Worm (Caenorhabditis elegans) whole organism, young adult: ENCODE data around the gene C48B4.6.

Source experiments
- B0261.1 ChIP-seq: sonication (generic microtip); optimal IDR thresholded peaks from 2 replicates; lab custom pipeline; 2016; ENCODE audit warnings: mild to moderate bottlenecking, missing genetic modification characterization, moderate library complexity, missing compliant biosample characterization
- F22D6.2 ChIP-seq: sonication (generic microtip); optimal IDR thresholded peaks from 2 replicates; lab custom pipeline; 2016; ENCODE audit warnings: mild to moderate bottlenecking, missing genetic modification characterization, missing compliant biosample characterization
- F23B12.7 ChIP-seq: sonication (generic microtip); optimal IDR thresholded peaks from 2 replicates; lab custom pipeline; 2017; ENCODE audit warnings: missing genetic modification characterization, mild to moderate bottlenecking, missing compliant biosample characterization, antibody characterized with exemption, moderate library complexity; ENCODE audit not compliant: insufficient read depth
- F39B2.1 ChIP-seq: fragments of 200-800 bp; sonication (Bioruptor generic); IDR thresholded peaks from 2 replicates; pipeline ENCODE4 v1.3.6; 2022; ENCODE audit warnings: missing genetic modification reagents, missing genetic modification characterization, missing compliant biosample characterization
- F49E8.2 ChIP-seq: sonication (generic microtip); optimal IDR thresholded peaks from 3 replicates; lab custom pipeline; 2017; ENCODE audit warnings: missing genetic modification characterization, mild to moderate bottlenecking, missing compliant biosample characterization, antibody characterized with exemption, moderate library complexity; ENCODE audit not compliant: insufficient read depth
- F55B11.4 ChIP-seq: sonication (generic microtip); optimal IDR thresholded peaks from 2 replicates; lab custom pipeline; 2016; ENCODE audit warnings: missing compliant biosample characterization, missing genetic modification characterization, borderline replicate concordance; ENCODE audit not compliant: insufficient read depth
- F57C9.4 ChIP-seq: sonication (generic microtip); optimal IDR thresholded peaks from 2 replicates; lab custom pipeline; 2017; ENCODE audit warnings: mild to moderate bottlenecking, missing genetic modification characterization, missing compliant biosample characterization
- K12H6.12 ChIP-seq: fragments of 200-800 bp; sonication (Bioruptor generic); optimal IDR thresholded peaks from 2 replicates; lab custom pipeline; 2018; ENCODE audit warnings: mild to moderate bottlenecking, missing genetic modification characterization, missing compliant biosample characterization
- Y53F4B.3 ChIP-seq: fragments of 200-800 bp; sonication (Bioruptor generic); IDR thresholded peaks from 2 replicates; pipeline ENCODE4 v1.3.6; 2022; ENCODE audit warnings: missing genetic modification reagents, missing genetic modification characterization, missing compliant biosample characterization
- Y53G8AR.9 ChIP-seq: fragments of 200-800 bp; sonication (Bioruptor generic); conservative IDR thresholded peaks from 2 replicates; pipeline ENCODE4 v1.3.6; 2022; ENCODE audit warnings: missing genetic modification reagents, missing genetic modification characterization, missing compliant biosample characterization
- Y67H2A.10 ChIP-seq: fragments of 200-800 bp; sonication (Bioruptor generic); conservative IDR thresholded peaks from 2 replicates; pipeline ENCODE4 v1.3.6; 2022; ENCODE audit warnings: missing genetic modification reagents, missing genetic modification characterization, missing compliant biosample characterization
- Y95B8A.8 ChIP-seq: fragments of 200-800 bp; sonication (Bioruptor generic); IDR thresholded peaks from 2 replicates; pipeline ENCODE4 v1.3.6; 2022; ENCODE audit warnings: missing genetic modification reagents, missing genetic modification characterization, missing compliant biosample characterization
- ZK185.1 ChIP-seq: sonication (generic microtip); optimal IDR thresholded peaks from 2 replicates; lab custom pipeline; 2016; ENCODE audit warnings: mild to moderate bottlenecking, missing genetic modification characterization, missing compliant biosample characterization; ENCODE audit not compliant: poor library complexity, severe bottlenecking
- akir-1 ChIP-seq: fragments of 200-800 bp; sonication (Bioruptor generic); optimal IDR thresholded peaks from 2 replicates; lab custom pipeline; 2018; ENCODE audit warnings: mild to moderate bottlenecking, missing genetic modification characterization, moderate library complexity, missing compliant biosample characterization
- ama-1 ChIP-seq, 3 experiments: fragments of 150-350 bp in 1 of 3; sonication (generic microtip) in 2 of 3; optimal IDR thresholded peaks; 2 replicates each; lab custom pipeline; 2014 to 2018; ENCODE audit warnings: missing biosample characterization in 2 of 3, missing genetic modification characterization in 2 of 3, missing genetic modification reagents in 2 of 3
- atf-7 ChIP-seq: sonication (generic microtip); optimal IDR thresholded peaks from 2 replicates; lab custom pipeline; 2017; ENCODE audit warnings: mild to moderate bottlenecking, missing genetic modification characterization, missing compliant biosample characterization
- attf-3 ChIP-seq: fragments of 200-800 bp; sonication (Bioruptor generic); conservative IDR thresholded peaks from 2 replicates; pipeline ENCODE4 v1.3.6; 2022; ENCODE audit warnings: missing genetic modification reagents, missing genetic modification characterization, missing compliant biosample characterization
- ccch-3 ChIP-seq: fragments of 200-800 bp; sonication (Bioruptor generic); optimal IDR thresholded peaks from 2 replicates; lab custom pipeline; 2018; ENCODE audit warnings: mild to moderate bottlenecking, missing genetic modification characterization, missing compliant biosample characterization
- ceh-100 ChIP-seq: fragments of 200-800 bp; sonication (Bioruptor generic); IDR thresholded peaks from 2 replicates; pipeline ENCODE4 v1.3.6; 2022; ENCODE audit warnings: missing genetic modification reagents, missing genetic modification characterization, missing compliant biosample characterization
- ceh-27 ChIP-seq: fragments of 200-800 bp; sonication (Bioruptor generic); optimal IDR thresholded peaks from 2 replicates; lab custom pipeline; 2018; ENCODE audit warnings: mild to moderate bottlenecking, missing genetic modification characterization, moderate library complexity, missing compliant biosample characterization
- die-1 ChIP-seq: sonication (generic microtip); optimal IDR thresholded peaks from 2 replicates; lab custom pipeline; 2016; ENCODE audit warnings: missing genotype, mild to moderate bottlenecking, missing genetic modification characterization, missing compliant biosample characterization
- egl-18 ChIP-seq: fragments of 200-800 bp; sonication (Bioruptor generic); IDR thresholded peaks from 2 replicates; pipeline ENCODE4 v1.3.6; 2022; ENCODE audit warnings: missing genetic modification reagents, missing genetic modification characterization, missing compliant biosample characterization
- egrh-3 ChIP-seq: fragments of 200-800 bp; sonication (Bioruptor generic); IDR thresholded peaks from 2 replicates; pipeline ENCODE4 v1.3.6; 2022; ENCODE audit warnings: missing genetic modification reagents, missing genetic modification characterization, missing compliant biosample characterization
- ekl-4 ChIP-seq: fragments of 200-800 bp; sonication (Bioruptor generic); IDR thresholded peaks from 2 replicates; pipeline ENCODE4 v1.3.6; 2022; ENCODE audit warnings: missing genetic modification reagents, missing genetic modification characterization, missing compliant biosample characterization
- ets-4 ChIP-seq: fragments of 200-800 bp; sonication (Bioruptor generic); optimal IDR thresholded peaks from 2 replicates; lab custom pipeline; 2018; ENCODE audit warnings: mild to moderate bottlenecking, missing genetic modification characterization, missing compliant biosample characterization
- fkh-3 ChIP-seq: sonication (generic microtip); optimal IDR thresholded peaks from 2 replicates; lab custom pipeline; 2016; ENCODE audit warnings: mild to moderate bottlenecking, missing genetic modification characterization, missing compliant biosample characterization
- hlh-26 ChIP-seq: fragments of 200-800 bp; sonication (Bioruptor generic); conservative IDR thresholded peaks from 2 replicates; pipeline ENCODE4 v1.3.6; 2022; ENCODE audit warnings: missing genetic modification reagents, missing genetic modification characterization, missing compliant biosample characterization
- lin-26 ChIP-seq: fragments of 200-800 bp; sonication (Bioruptor generic); IDR thresholded peaks from 2 replicates; pipeline ENCODE4 v1.3.6; 2022; ENCODE audit warnings: missing genetic modification reagents, missing genetic modification characterization, missing compliant biosample characterization
- lin-40 ChIP-seq: sonication (generic microtip); optimal IDR thresholded peaks from 2 replicates; lab custom pipeline; 2016; ENCODE audit warnings: missing genetic modification characterization, mild to moderate bottlenecking, missing compliant biosample characterization, missing genotype, missing genetic modification reagents
- lin-54 ChIP-seq: fragments of 200-800 bp; sonication (Bioruptor generic); optimal IDR thresholded peaks from 2 replicates; lab custom pipeline; 2018; ENCODE audit warnings: mild to moderate bottlenecking, missing genetic modification characterization, missing compliant biosample characterization
- lir-1 ChIP-seq: fragments of 200-800 bp; sonication (Bioruptor generic); conservative IDR thresholded peaks from 2 replicates; pipeline ENCODE4 v1.3.6; 2022; ENCODE audit warnings: missing genetic modification reagents, missing genetic modification characterization, missing compliant biosample characterization
- madf-6 ChIP-seq: fragments of 200-800 bp; sonication (Bioruptor generic); IDR thresholded peaks from 2 replicates; pipeline ENCODE4 v1.3.6; 2022; ENCODE audit warnings: missing genetic modification reagents, missing genetic modification characterization, missing compliant biosample characterization
- mes-4 ChIP-seq: sonication (generic microtip); optimal IDR thresholded peaks from 2 replicates; lab custom pipeline; 2016; ENCODE audit warnings: missing genotype, missing genetic modification characterization, missing compliant biosample characterization
- mxl-1 ChIP-seq: sonication (generic microtip); optimal IDR thresholded peaks from 2 replicates; lab custom pipeline; 2016; ENCODE audit warnings: missing genetic modification characterization, missing compliant biosample characterization
- nhr-27 ChIP-seq: fragments of 200-800 bp; sonication (Bioruptor generic); optimal IDR thresholded peaks from 2 replicates; lab custom pipeline; 2018; ENCODE audit warnings: mild to moderate bottlenecking, missing genetic modification characterization, moderate library complexity, missing compliant biosample characterization
- repo-1 ChIP-seq: sonication (generic microtip); optimal IDR thresholded peaks from 2 replicates; lab custom pipeline; 2017; ENCODE audit warnings: mild to moderate bottlenecking, missing genetic modification characterization, missing compliant biosample characterization
- rpc-1 ChIP-seq, 2 experiments: fragments of 150-350 bp in 1 of 2; sonication (generic microtip) in 1 of 2; optimal IDR thresholded peaks; 2 replicates each; lab custom pipeline; 2014 to 2018; ENCODE audit warnings: missing biosample characterization in 1 of 2, missing genetic modification characterization in 1 of 2, missing genetic modification reagents in 1 of 2, missing genotype in 1 of 2
- snpc-3.4 ChIP-seq: sonication (generic microtip); optimal IDR thresholded peaks from 2 replicates; lab custom pipeline; 2017; ENCODE audit warnings: missing genetic modification characterization, mild to moderate bottlenecking, missing compliant biosample characterization, antibody characterized with exemption, moderate library complexity, missing genotype, missing genetic modification reagents
- snpc-4 ChIP-seq, 5 experiments: fragments of 150-350 bp in 1 of 5; sonication (generic microtip) in 4 of 5; optimal IDR thresholded peaks; 2 replicates each; lab custom pipeline; 2014 to 2018; ENCODE audit warnings: missing genetic modification characterization in 5 of 5, missing biosample characterization in 3 of 5, antibody characterized with exemption in 2 of 5, mild to moderate bottlenecking in 2 of 5, missing compliant biosample characterization in 2 of 5, missing genotype in 2 of 5, moderate library complexity in 2 of 5, missing genetic modification reagents in 1 of 5
- tbp1 ChIP-seq: fragments of 200-800 bp; sonication (Bioruptor generic); optimal IDR thresholded peaks from 2 replicates; lab custom pipeline; 2018; ENCODE audit warnings: mild to moderate bottlenecking, missing genetic modification characterization, missing compliant biosample characterization
- tbx-9 ChIP-seq: sonication (generic microtip); optimal IDR thresholded peaks from 2 replicates; lab custom pipeline; 2016; ENCODE audit warnings: borderline replicate concordance, missing genetic modification characterization, inconsistent platforms, missing compliant biosample characterization
- tlf-1 ChIP-seq: fragments of 200-800 bp; sonication (Bioruptor generic); optimal IDR thresholded peaks from 2 replicates; lab custom pipeline; 2018; ENCODE audit warnings: mild to moderate bottlenecking, missing genetic modification characterization, missing compliant biosample characterization
- unc-62 ChIP-seq: fragments of 150-350 bp; optimal IDR thresholded peaks from 2 replicates; lab custom pipeline; 2014; ENCODE audit warnings: missing biosample characterization, missing genetic modification reagents, missing genetic modification characterization
- zfh-2 ChIP-seq: fragments of 200-800 bp; sonication (Bioruptor generic); conservative IDR thresholded peaks from 2 replicates; pipeline ENCODE4 v1.3.6; 2022; ENCODE audit warnings: missing genetic modification reagents, missing genetic modification characterization, missing compliant biosample characterization
- ztf-25 ChIP-seq: fragments of 200-800 bp; sonication (Bioruptor generic); IDR thresholded peaks from 2 replicates; pipeline ENCODE4 v1.3.6; 2022; ENCODE audit warnings: missing genetic modification reagents, missing genetic modification characterization, missing compliant biosample characterization

Gene C48B4.6

DNA sequence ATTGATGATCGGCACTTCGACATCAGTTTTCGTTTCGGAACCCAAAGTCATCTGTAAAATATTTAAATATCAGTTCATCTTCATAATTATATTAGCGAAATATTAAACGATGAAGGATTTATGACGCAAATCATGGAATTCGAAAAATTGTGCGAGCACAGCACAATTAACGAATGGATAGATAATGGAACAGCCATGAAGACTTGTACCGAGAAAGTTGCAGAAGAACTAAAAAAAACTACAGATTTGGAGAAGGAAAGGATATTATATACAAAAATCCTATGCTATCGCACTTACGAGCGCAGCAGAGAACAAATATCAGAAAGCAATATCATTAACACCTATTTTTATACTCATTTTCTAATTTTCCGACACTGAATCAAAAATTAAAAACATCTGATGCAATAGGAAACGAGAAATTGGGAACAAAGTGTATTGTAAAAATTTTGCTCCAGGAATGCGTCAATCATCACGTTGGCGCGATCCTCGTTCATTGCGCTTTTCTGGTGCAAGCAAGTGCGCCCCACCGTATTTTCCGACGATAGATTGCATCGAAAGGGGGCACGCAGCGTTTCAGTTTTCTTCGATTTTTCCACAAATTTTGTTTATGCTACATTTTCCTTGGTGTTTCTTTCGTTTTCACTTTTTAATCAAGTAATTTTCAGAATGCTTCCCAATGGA, 36.8 kb downstream of the C48B4.6 start, which contains the start of the genes clu-1 and prp-40 (continued):
- no peak; the same call in 1 of the 2 replicates for TF ChIP-seq lir-1 (GFP tag; lab: Robert Waterston, UW)
- TF ChIP-seq Y53F4B.3 (GFP tag; lab: Robert Waterston, UW): no peak
- no peak for TF ChIP-seq hlh-26 (GFP tag; lab: Robert Waterston, UW)
- peak; percentile 85 for TF ChIP-seq ceh-27 (GFP tag; lab: Kevin White, UChicago)
- peak; percentile 69 for TF ChIP-seq tlf-1
- no peak; the same call in 1 of the 2 replicates for TF ChIP-seq zfh-2 (GFP tag; lab: Robert Waterston, UW)
- TF ChIP-seq mes-4 (tag; lab: Kevin White, UChicago): no peak
- TF ChIP-seq attf-3 (GFP tag; lab: Robert Waterston, UW): peak; percentile 56; the same call in 1 of the 2 replicates
- TF ChIP-seq snpc-3.4: no peak
- TF ChIP-seq F22D6.2 (tag; lab: Kevin White, UChicago): no peak
- peak; percentile 85 for TF ChIP-seq lin-40
- no peak for TF ChIP-seq unc-62 (GFP tag; lab: Kevin White, UChicago)
- TF ChIP-seq tbx-9: no peak
- TF ChIP-seq ets-4: no peak
- no peak for TF ChIP-seq ccch-3 (GFP tag; lab: Kevin White, UChicago)
- TF ChIP-seq nhr-27 (tag; lab: Kevin White, UChicago): no peak
- TF ChIP-seq ceh-100: peak; percentile 77
- peak; percentile 80; the same call in 1 of the 2 replicates for TF ChIP-seq Y53G8AR.9 (GFP tag; lab: Robert Waterston, UW)
- no peak for TF ChIP-seq die-1 (tag; lab: Kevin White, UChicago)
- no peak for TF ChIP-seq ama-1 (optimal IDR thresholded peaks at IDR 0.05; lab: Kevin White, UChicago)
- no peak for TF ChIP-seq ama-1 (GFP tag; optimal IDR thresholded peaks at IDR 0.05; lab: Kevin White, UChicago)
- TF ChIP-seq ekl-4 (GFP tag; lab: Robert Waterston, UW): peak; percentile 85
- peak; percentile 32 for TF ChIP-seq F49E8.2 (tag; lab: Kevin White, UChicago)
- TF ChIP-seq F55B11.4 (tag; lab: Kevin White, UChicago): no peak
- TF ChIP-seq madf-6 (GFP tag; lab: Robert Waterston, UW): peak; percentile 79
- TF ChIP-seq egrh-3: no peak
- no peak for TF ChIP-seq Y95B8A.8
- TF ChIP-seq snpc-4 (GFP tag; optimal IDR thresholded peaks at IDR 0.05; lab: Kevin White, UChicago): no peak
- TF ChIP-seq snpc-4 (tag; optimal IDR thresholded peaks at IDR 0.05; lab: Kevin White, UChicago): peak; percentile 64 to 77 (median 70)
- no peak for TF ChIP-seq akir-1 (GFP tag; lab: Kevin White, UChicago)
- TF ChIP-seq repo-1 (tag; lab: Kevin White, UChicago): peak; percentile 44
- no peak for TF ChIP-seq ztf-25
- peak; percentile 70 for TF ChIP-seq K12H6.12 (tag; lab: Kevin White, UChicago)
- no peak for TF ChIP-seq B0261.1 (tag; lab: Kevin White, UChicago)
- TF ChIP-seq mxl-1: no peak
- TF ChIP-seq F57C9.4 (tag; lab: Kevin White, UChicago): no peak
- no peak for TF ChIP-seq fkh-3 (tag; lab: Kevin White, UChicago)
- TF ChIP-seq F39B2.1 (GFP tag; lab: Robert Waterston, UW): no peak
- TF ChIP-seq Y67H2A.10: no peak
- peak; percentile 90 for TF ChIP-seq F23B12.7 (tag; lab: Kevin White, UChicago)
- peak; percentile 39 for TF ChIP-seq atf-7 (tag; lab: Kevin White, UChicago)
- no peak for TF ChIP-seq rpc-1 (optimal IDR thresholded peaks at IDR 0.05; lab: Kevin White, UChicago)
- no peak for TF ChIP-seq rpc-1 (tag; optimal IDR thresholded peaks at IDR 0.05; lab: Kevin White, UChicago)
- TF ChIP-seq lin-54: peak; percentile 78
- no peak for TF ChIP-seq egl-18
- TF ChIP-seq tbp1: peak; percentile 58
- TF ChIP-seq ZK185.1 (tag; lab: Kevin White, UChicago): peak; percentile 69
- TF ChIP-seq lin-26 (GFP tag; lab: Robert Waterston, UW): no peak
